Fruit fly (Drosophila melanogaster): ENCODE data around the gene TrxT.

TrxT gene

dm6 chrX:5357035-5357434 is 45.3 kb upstream of the TrxT start (continued):
- TF ChIP-seq CG11456 (GFP tag; IDR thresholded peaks at IDR 0.05) (0 out of 3 replicates have a peak, but pooled peaks have one; percentile 33), abd-A (tag; optimal IDR thresholded peaks at IDR 0.05) (no peak), CG14441 (GFP tag; IDR thresholded peaks at IDR 0.05) (peak; percentile 39; the same call in 1 of the 2 replicates), hb (GFP tag; IDR thresholded peaks at IDR 0.05; ENCODE audit: partially characterized antibody) (no peak), Deaf1 (tag; optimal IDR thresholded peaks at IDR 0.05) (no peak), tap (tag; optimal IDR thresholded peaks at IDR 0.05) (no peak), NfI (GFP tag; optimal IDR thresholded peaks at IDR 0.05) (no peak), CG18764 (GFP tag; optimal IDR thresholded peaks at IDR 0.05) (no peak), CG4617 (GFP tag; optimal IDR thresholded peaks at IDR 0.05; ENCODE audit: borderline replicate concordance) (no peak), hkb (optimal IDR thresholded peaks at IDR 0.05) (no peak), hkb (GFP tag; IDR thresholded peaks at IDR 0.05) (peak; percentile 19; the same call in 1 of the 2 replicates), CG2712 (tag; optimal IDR thresholded peaks at IDR 0.05) (peak; percentile 9), disco-r (GFP tag; optimal IDR thresholded peaks at IDR 0.05) (no peak), CG31388 (GFP tag; optimal IDR thresholded peaks at IDR 0.05) (no peak), CG2875 (GFP tag; optimal IDR thresholded peaks at IDR 0.05) (no peak), unpg (GFP tag; optimal IDR thresholded peaks at IDR 0.05) (peak; percentile 17), grau (tag; optimal IDR thresholded peaks at IDR 0.05) (peak; percentile 18), seq (GFP tag; IDR thresholded peaks at IDR 0.05) (no peak), Hr78 (GFP tag; optimal IDR thresholded peaks at IDR 0.05) (no peak), prd (optimal IDR thresholded peaks at IDR 0.05) (no peak), prd (GFP tag; IDR thresholded peaks at IDR 0.05) (peak; percentile 36; the same call in 1 of the 3 replicates), row (GFP tag; IDR thresholded peaks at IDR 0.05) (peak; percentile 57; the same call in 2 of the 3 replicates), CG12744 (GFP tag; optimal IDR thresholded peaks at IDR 0.05) (no peak), CG13123 (GFP tag; optimal IDR thresholded peaks at IDR 0.05) (no peak), Aef1 (GFP tag; IDR thresholded peaks at IDR 0.05) (peak; percentile 20; the same call in 1 of the 3 replicates), CG7357 (GFP tag; IDR thresholded peaks at IDR 0.05) (no peak), CG6175 (GFP tag; IDR thresholded peaks at IDR 0.05) (no peak), CoRest (tag; optimal IDR thresholded peaks at IDR 0.05) (no peak), Med (GFP tag) (peak; percentile 79), en (GFP tag; optimal IDR thresholded peaks at IDR 0.05) (no peak), lab (GFP tag; optimal IDR thresholded peaks at IDR 0.05) (peak; percentile 22), CG13287 (GFP tag; IDR thresholded peaks at IDR 0.05; ENCODE audit: partially characterized antibody) (no peak), mirr (GFP tag; optimal IDR thresholded peaks at IDR 0.05) (no peak), Neu2 (GFP tag; optimal IDR thresholded peaks at IDR 0.05; ENCODE audit: borderline replicate concordance) (no peak), Hr51 (GFP tag; optimal IDR thresholded peaks at IDR 0.05) (peak in 1 of 2 experiments; percentile 35), CG14014 (GFP tag; IDR thresholded peaks at IDR 0.05) (no peak), zen (tag; optimal IDR thresholded peaks at IDR 0.05) (no peak), slbo (GFP tag; IDR thresholded peaks at IDR 0.05) (peak; percentile 52; the same call in 1 of the 2 replicates), B-H1 (GFP tag; IDR thresholded peaks at IDR 0.05) (no peak), Sry-δ (GFP tag; optimal IDR thresholded peaks at IDR 0.05) (no peak), sna (GFP tag; IDR thresholded peaks at IDR 0.05; ENCODE audit: partially characterized antibody) (no peak), Xrp1 (GFP tag; IDR thresholded peaks at IDR 0.05) (no peak), CG8281 (tag; optimal IDR thresholded peaks at IDR 0.05) (no peak), hth (optimal IDR thresholded peaks at IDR 0.05) (no peak), CG11247 (GFP tag; IDR thresholded peaks at IDR 0.05) (no peak), CG18476 (GFP tag; optimal IDR thresholded peaks at IDR 0.05) (no peak), CG8089 (GFP tag; optimal IDR thresholded peaks at IDR 0.05) (no peak), CG8290 (GFP tag; optimal IDR thresholded peaks at IDR 0.05) (no peak), CG8290 (tag; optimal IDR thresholded peaks at IDR 0.05) (peak in 1 of 2 experiments; percentile 14), kah (GFP tag; optimal IDR thresholded peaks at IDR 0.05) (no peak), crc (GFP tag; optimal IDR thresholded peaks at IDR 0.05) (no peak), corto (GFP tag; optimal IDR thresholded peaks at IDR 0.05) (no peak)

Data from whole organism, embryonic.